Worm (Caenorhabditis elegans) whole organism, L4 larva: ENCODE measurements around the gene melo-3.

Source experiments
- F44E2.7 ChIP-seq: fragments of 200-800 bp; sonication (Bioruptor generic); IDR thresholded peaks from 2 replicates; pipeline ENCODE4 v2.1.2; 2022; ENCODE audit warnings: missing genetic modification characterization, missing compliant biosample characterization
- ZK337.2 ChIP-seq: fragments of 200-800 bp; sonication (Bioruptor generic); IDR thresholded peaks from 2 replicates; pipeline ENCODE4 v1.3.6; 2022; ENCODE audit warnings: missing genetic modification reagents, missing genetic modification characterization, missing compliant biosample characterization
- egl-27 ChIP-seq: sonication (generic microtip); optimal IDR thresholded peaks from 3 replicates; lab custom pipeline; 2017; ENCODE audit warnings: missing biosample characterization, missing genetic modification reagents, missing genetic modification characterization
- hlh-11 ChIP-seq: fragments of 200-800 bp; sonication (Bioruptor generic); optimal IDR thresholded peaks from 2 replicates; lab custom pipeline; 2018; ENCODE audit warnings: mild to moderate bottlenecking, missing genetic modification characterization, missing compliant biosample characterization
- nhr-48 ChIP-seq: sonication (generic microtip); optimal IDR thresholded peaks from 2 replicates; lab custom pipeline; 2016; ENCODE audit warnings: mild to moderate bottlenecking, missing genetic modification characterization, missing compliant biosample characterization
- skn-1 ChIP-seq: fragments of 150-350 bp; optimal IDR thresholded peaks from 2 replicates; lab custom pipeline; 2014; ENCODE audit warnings: missing biosample characterization, missing genetic modification characterization
- zag-1 ChIP-seq: fragments of 150-350 bp; optimal IDR thresholded peaks from 2 replicates; lab custom pipeline; 2014; ENCODE audit warnings: missing biosample characterization, missing genetic modification characterization
- ztf-11 ChIP-seq: fragments of 150-350 bp; optimal IDR thresholded peaks from 2 replicates; lab custom pipeline; 2014; ENCODE audit warnings: missing biosample characterization, missing genetic modification characterization

DNA sequence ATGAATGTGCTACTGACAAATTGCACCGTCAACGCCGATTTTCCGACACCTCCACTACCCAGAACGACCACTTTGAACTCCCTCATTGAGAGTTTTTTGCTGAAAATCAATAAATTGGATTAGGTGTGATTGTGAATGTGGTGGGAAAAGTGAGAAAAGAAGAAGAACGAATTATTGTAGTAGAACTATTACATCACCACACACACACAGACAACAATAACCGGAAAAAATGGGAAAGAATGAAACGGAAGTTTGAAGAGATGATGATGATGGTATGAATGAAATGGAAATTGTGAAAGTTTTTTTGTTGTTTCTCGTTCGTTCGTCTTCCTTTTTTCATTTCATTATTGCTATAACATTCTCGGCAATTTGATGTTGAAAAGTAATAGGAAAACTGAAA is 27.3 kb upstream of the melo-3 start, which contains the start of gene rap-2:
- no peak for TF ChIP-seq hlh-11 (tag; lab: Kevin White, UChicago)
- TF ChIP-seq ztf-11, result no peak
- no peak for TF ChIP-seq skn-1 (tag; lab: Kevin White, UChicago)
- no peak for TF ChIP-seq zag-1 (tag; lab: Kevin White, UChicago)
- TF ChIP-seq egl-27 (tag; lab: Kevin White, UChicago), result no peak
- no peak for TF ChIP-seq nhr-48 (tag; lab: Kevin White, UChicago)
- no peak for TF ChIP-seq ZK337.2 (GFP tag; lab: Robert Waterston, UW)
- TF ChIP-seq F44E2.7 (GFP tag; lab: Robert Waterston, UW), result no peak
